Fruit fly (Drosophila melanogaster) S2 (cell line): ENCODE data around the gene CG43064.

Experiments
- CG8478 ChIP-seq: fragments of >200 bp; optimal IDR thresholded peaks from 2 replicates; lab custom pipeline; 2018
- CTCF ChIP-seq, 2 experiments: fragments of >200 bp; optimal IDR thresholded peaks; 2 replicates each; lab custom pipeline; 2018

DNA sequence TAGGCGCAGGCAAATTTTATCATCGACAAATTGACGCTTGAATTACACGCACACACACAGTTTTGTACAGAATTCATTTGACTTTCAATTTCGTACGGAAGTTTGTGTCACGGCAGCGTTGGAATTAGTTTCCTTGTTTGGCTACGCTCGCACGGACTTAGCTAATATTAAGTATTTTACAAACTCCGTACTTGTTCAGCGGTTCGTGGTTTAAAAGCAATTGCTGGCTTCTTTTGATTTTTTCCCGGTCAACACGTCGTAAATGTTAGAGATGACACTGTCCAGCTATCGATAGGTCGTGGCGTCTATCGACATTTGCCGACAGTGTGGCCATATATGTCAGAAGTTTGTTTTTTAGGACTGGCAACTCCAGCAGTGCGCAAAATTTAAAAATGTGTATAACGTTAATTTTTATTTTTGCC is 3.2 kb downstream of the CG43064 start, which contains the start of gene CycA:
- TF ChIP-seq CG8478 (lab: Kevin White, UChicago) (no peak), CTCF (optimal IDR thresholded peaks at IDR 0.05; lab: Kevin White, UChicago) (peak; percentile 25 to 49)
